Worm (Caenorhabditis elegans): Measurements from ENCODE around the gene pde-4.

pde-4 gene

ce11 chrII:7699009-7699408, 48.0 kb upstream of the pde-4 start, which contains the start of the genes moa-2 and cdk-11.1 (continued):
- TF ChIP-seq nhr-90 (tag; optimal IDR thresholded peaks at IDR 0.05; ENCODE audit: poor library complexity): no peak
- TF ChIP-seq alr-1 (tag; optimal IDR thresholded peaks at IDR 0.05; ENCODE audit: borderline replicate concordance): no peak
- TF ChIP-seq F16B12.6 (tag; optimal IDR thresholded peaks at IDR 0.05): peak; percentile 78
- TF ChIP-seq nhr-11 (tag; optimal IDR thresholded peaks at IDR 0.05): no peak
- TF ChIP-seq hlh-4 (tag; optimal IDR thresholded peaks at IDR 0.05): no peak
- no peak for TF ChIP-seq lin-14 (GFP tag; optimal IDR thresholded peaks at IDR 0.05)
- no peak for TF ChIP-seq tbx-2 (tag; optimal IDR thresholded peaks at IDR 0.05)
- TF ChIP-seq fkh-8 (tag; optimal IDR thresholded peaks at IDR 0.05): no peak
- TF ChIP-seq ces-1 (GFP tag; optimal IDR thresholded peaks at IDR 0.05): no peak
- no peak for TF ChIP-seq Y116A8C.19 (tag; optimal IDR thresholded peaks at IDR 0.05; ENCODE audit: borderline replicate concordance)
- no peak for TF ChIP-seq isw-1 (GFP tag; IDR thresholded peaks at IDR 0.05)
- TF ChIP-seq nhr-71 (tag; optimal IDR thresholded peaks at IDR 0.05): no peak
- TF ChIP-seq ztf-11 (tag; optimal IDR thresholded peaks at IDR 0.05): no peak
- no peak for TF ChIP-seq aha-1 (tag; optimal IDR thresholded peaks at IDR 0.05)
- no peak for TF ChIP-seq nhr-84 (tag; optimal IDR thresholded peaks at IDR 0.05)
- TF ChIP-seq ceh-82 (tag; optimal IDR thresholded peaks at IDR 0.05): peak in 1 of 3 experiments; percentile 1
- peak; percentile 45 for TF ChIP-seq C16A3.4 (tag; optimal IDR thresholded peaks at IDR 0.05)
- TF ChIP-seq ceh-8 (GFP tag; optimal IDR thresholded peaks at IDR 0.05): no peak
- no peak for TF ChIP-seq nhr-20 (tag; optimal IDR thresholded peaks at IDR 0.05)
- TF ChIP-seq pqm-1 (tag; optimal IDR thresholded peaks at IDR 0.05): no peak
- TF ChIP-seq ceh-88 (GFP tag; IDR thresholded peaks at IDR 0.05): no peak
- no peak for TF ChIP-seq fos-1 (tag; optimal IDR thresholded peaks at IDR 0.05)
- no peak for TF ChIP-seq C34B4.2 (tag; optimal IDR thresholded peaks at IDR 0.05)
- no peak for TF ChIP-seq nhr-77 (tag; optimal IDR thresholded peaks at IDR 0.05)
- no peak for TF ChIP-seq nhr-47 (tag; optimal IDR thresholded peaks at IDR 0.05)
- TF ChIP-seq rnt-1 (tag; optimal IDR thresholded peaks at IDR 0.05): no peak
- TF ChIP-seq lin-35 (GFP tag; optimal IDR thresholded peaks at IDR 0.05): peak; percentile 33 to 50
- no peak for TF ChIP-seq C04F5.9 (tag; optimal IDR thresholded peaks at IDR 0.05)
- TF ChIP-seq nhr-76 (tag; optimal IDR thresholded peaks at IDR 0.05): no peak
- no peak for TF ChIP-seq sox-4 (tag; optimal IDR thresholded peaks at IDR 0.05)
- TF ChIP-seq fkh-10 (GFP tag; optimal IDR thresholded peaks at IDR 0.05): no peak
- TF ChIP-seq ets-5 (GFP tag; IDR thresholded peaks at IDR 0.05): no peak
- TF ChIP-seq mab-9 (GFP tag; IDR thresholded peaks at IDR 0.05): no peak
- TF ChIP-seq unc-130 (tag; optimal IDR thresholded peaks at IDR 0.05): peak; percentile 66
- no peak for TF ChIP-seq mdl-1 (tag; optimal IDR thresholded peaks at IDR 0.05)

DNA sequence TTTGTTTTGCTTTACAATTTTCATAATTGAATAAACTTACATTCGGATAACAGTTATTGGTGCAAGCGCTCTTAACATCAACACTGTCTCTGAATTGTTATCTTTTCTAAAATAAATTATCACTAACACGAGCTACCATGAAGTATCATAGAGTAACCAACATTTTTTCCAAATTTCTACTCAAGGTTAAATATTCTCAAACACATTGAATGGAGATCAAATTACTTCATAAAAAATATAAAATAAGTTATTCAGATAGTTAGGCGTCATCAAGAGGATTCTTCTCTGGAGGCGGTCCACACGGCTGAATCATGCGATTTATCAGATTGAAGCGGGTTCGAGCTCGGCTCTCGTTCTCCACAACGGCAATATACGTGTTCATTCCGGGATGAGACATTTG, 47.4 kb upstream of the pde-4 start, which contains the start of gene B0495.5:
Gene B0495.5 (minus strand): TSS at position 101 of the 400 bp plus-strand sequence.
- TF ChIP-seq ceh-82 (tag; optimal IDR thresholded peaks at IDR 0.05) (no peak), grh-1 (GFP tag; IDR thresholded peaks at IDR 0.05) (no peak), elt-3 (tag; optimal IDR thresholded peaks at IDR 0.05) (no peak), nhr-85 (tag) (no peak), ztf-11 (tag; optimal IDR thresholded peaks at IDR 0.05) (no peak), ztf-4 (tag; optimal IDR thresholded peaks at IDR 0.05) (no peak), isw-1 (GFP tag; IDR thresholded peaks at IDR 0.05) (no peak), lin-39 (tag; optimal IDR thresholded peaks at IDR 0.05) (no peak), lin-13 (GFP tag; optimal IDR thresholded peaks at IDR 0.05) (no peak), C16A3.4 (tag; optimal IDR thresholded peaks at IDR 0.05) (no peak), efl-1 (optimal IDR thresholded peaks at IDR 0.05) (no peak), efl-1 (GFP tag; optimal IDR thresholded peaks at IDR 0.05 in 1 of 2) (no peak), ces-1 (GFP tag; optimal IDR thresholded peaks at IDR 0.05) (no peak), fkh-10 (GFP tag; optimal IDR thresholded peaks at IDR 0.05) (no peak), snu-23 (GFP tag; optimal IDR thresholded peaks at IDR 0.05) (no peak)

Measured in whole organism, L1 larva.